Worm (Caenorhabditis elegans) whole organism, L1 larva: ENCODE measurements around the gene F07F6.4.

Experiments used
- lin-15B ChIP-seq: fragments of 150-350 bp; sonication (generic microtip); optimal IDR thresholded peaks from 3 replicates; lab custom pipeline; 2014; ENCODE audit warnings: missing biosample characterization, missing genetic modification characterization
- mef-2 ChIP-seq: fragments of 150-350 bp; optimal IDR thresholded peaks from 2 replicates; lab custom pipeline; 2014; ENCODE audit warnings: missing biosample characterization, missing genetic modification characterization

DNA sequence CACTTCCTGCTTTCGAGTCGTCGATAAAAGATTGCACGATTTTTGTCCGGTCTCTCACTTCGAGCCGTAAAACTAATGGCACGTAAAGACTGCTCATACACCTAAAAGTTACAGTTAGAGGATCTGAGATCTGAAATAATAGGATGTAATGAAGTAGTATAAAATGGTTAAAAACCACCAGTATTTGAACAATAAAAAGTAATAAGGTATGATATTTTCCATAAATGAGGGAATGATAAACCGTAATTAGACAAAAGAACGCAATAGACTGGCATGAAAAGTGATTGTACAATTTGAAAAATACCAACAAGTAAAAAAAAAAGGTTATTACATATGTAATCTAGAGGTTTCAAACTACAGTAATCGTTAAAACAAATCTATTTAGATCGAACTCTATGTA is 36.3 kb downstream of the F07F6.4 start, which contains the start of gene brap-2:
- TF ChIP-seq lin-15B, result no peak
- TF ChIP-seq mef-2 (tag; lab: Kevin White, UChicago), result no peak
